Fruit fly (Drosophila melanogaster) whole organism, prepupa: Measurements from ENCODE around the gene CG16826.

Source experiments
- Blimp-1 ChIP-seq: fragments of 200-800 bp; sonication (Bioruptor generic); optimal IDR thresholded peaks from 3 replicates; lab custom pipeline; 2017; ENCODE audit warnings: missing biosample characterization, missing genetic modification characterization, mild to moderate bottlenecking, moderate library complexity, missing genetic modification reagents
- CG10631 ChIP-seq: fragments of 200-800 bp; sonication (Bioruptor generic); optimal IDR thresholded peaks from 2 replicates; lab custom pipeline; 2016; ENCODE audit warnings: missing biosample characterization, missing genetic modification characterization
- CG10669 ChIP-seq: fragments of 200-800 bp; sonication (Bioruptor generic); optimal IDR thresholded peaks from 3 replicates; lab custom pipeline; 2018; ENCODE audit warnings: missing biosample characterization, mild to moderate bottlenecking, missing genetic modification characterization, moderate library complexity
- CG11762 ChIP-seq: fragments of 200-800 bp; sonication (Bioruptor generic); optimal IDR thresholded peaks from 3 replicates; lab custom pipeline; 2016; ENCODE audit warnings: missing biosample characterization, missing genetic modification characterization; ENCODE audit not compliant: insufficient read depth
- CG11902 ChIP-seq: fragments of 200-800 bp; sonication (Bioruptor generic); optimal IDR thresholded peaks from 3 replicates; lab custom pipeline; 2016; ENCODE audit warnings: missing biosample characterization, missing genetic modification characterization
- CG15336 ChIP-seq: fragments of 200-800 bp; sonication (Bioruptor generic); IDR thresholded peaks from 2 replicates; pipeline ENCODE4 v1.3.6; 2022; ENCODE audit warnings: missing biosample characterization, missing genetic modification characterization
- CG1621 ChIP-seq: fragments of 200-800 bp; sonication (Bioruptor generic); optimal IDR thresholded peaks from 3 replicates; lab custom pipeline; 2018; ENCODE audit warnings: missing biosample characterization, mild to moderate bottlenecking, missing genetic modification characterization
- CG16779 ChIP-seq: fragments of 200-800 bp; sonication (Bioruptor generic); optimal IDR thresholded peaks from 3 replicates; lab custom pipeline; 2017; ENCODE audit warnings: missing biosample characterization, mild to moderate bottlenecking, missing genetic modification characterization
- CG3032 ChIP-seq: fragments of 200-800 bp; optimal IDR thresholded peaks from 2 replicates; lab custom pipeline; 2019; ENCODE audit warnings: missing biosample characterization, mild to moderate bottlenecking, missing genetic modification characterization, moderate library complexity
- CG32006 ChIP-seq: fragments of 200-800 bp; sonication (Bioruptor generic); optimal IDR thresholded peaks from 3 replicates; lab custom pipeline; 2017; ENCODE audit warnings: missing biosample characterization, mild to moderate bottlenecking, missing genetic modification characterization
- CG34406 ChIP-seq: fragments of 200-800 bp; sonication (Bioruptor generic); optimal IDR thresholded peaks from 3 replicates; lab custom pipeline; 2016; ENCODE audit warnings: missing biosample characterization, missing genetic modification characterization
- CG3919 ChIP-seq: fragments of 200-800 bp; sonication (Bioruptor generic); optimal IDR thresholded peaks from 3 replicates; lab custom pipeline; 2016; ENCODE audit warnings: missing biosample characterization, missing genetic modification characterization
- CG6163 ChIP-seq: fragments of 200-800 bp; sonication (Bioruptor generic); IDR thresholded peaks from 3 replicates; pipeline ENCODE4 v1.3.6; 2022; ENCODE audit warnings: missing biosample characterization, missing genetic modification characterization
- CG6792 ChIP-seq: fragments of 200-800 bp; sonication (Bioruptor generic); optimal IDR thresholded peaks from 3 replicates; lab custom pipeline; 2016; ENCODE audit warnings: missing biosample characterization, missing genetic modification characterization
- CG6808 ChIP-seq: fragments of 200-800 bp; sonication (Bioruptor generic); optimal IDR thresholded peaks from 3 replicates; lab custom pipeline; 2017; ENCODE audit warnings: missing biosample characterization, missing genetic modification characterization, mild to moderate bottlenecking, moderate library complexity, missing genetic modification reagents
- CG6854 ChIP-seq: fragments of 200-800 bp; sonication (Bioruptor generic); optimal IDR thresholded peaks from 2 replicates; lab custom pipeline; 2017; ENCODE audit warnings: missing biosample characterization, mild to moderate bottlenecking, missing genetic modification characterization
- CG7368 ChIP-seq: fragments of 200-800 bp; sonication (Bioruptor generic); optimal IDR thresholded peaks from 3 replicates; lab custom pipeline; 2016; ENCODE audit warnings: missing biosample characterization, missing genetic modification characterization
- CG8119 ChIP-seq: fragments of 200-800 bp; sonication (Bioruptor generic); IDR thresholded peaks from 3 replicates; pipeline ENCODE4 v1.3.6; 2022; ENCODE audit warnings: missing biosample characterization, missing genetic modification characterization
- CG9139 ChIP-seq: fragments of 200-800 bp; sonication (Bioruptor generic); optimal IDR thresholded peaks from 3 replicates; lab custom pipeline; 2017; ENCODE audit warnings: missing biosample characterization, mild to moderate bottlenecking, missing genetic modification characterization
- Eip75B ChIP-seq: fragments of 200-800 bp; sonication (Bioruptor generic); optimal IDR thresholded peaks from 3 replicates; lab custom pipeline; 2016; ENCODE audit warnings: missing biosample characterization, missing genetic modification characterization
- Eip78C ChIP-seq: fragments of 200-800 bp; sonication (Bioruptor generic); peaks from one replicate; lab custom pipeline; 2016; ENCODE audit warnings: missing biosample characterization, missing genetic modification characterization
- Eip93F ChIP-seq: fragments of 200-800 bp; sonication (Bioruptor generic); optimal IDR thresholded peaks from 2 replicates; lab custom pipeline; 2016; ENCODE audit warnings: missing biosample characterization, mild to moderate bottlenecking, missing genetic modification characterization
- Ets21C ChIP-seq: fragments of 200-800 bp; sonication (Bioruptor generic); optimal IDR thresholded peaks from 3 replicates; lab custom pipeline; 2016; ENCODE audit warnings: missing biosample characterization, missing genetic modification characterization
- Ets96B ChIP-seq: fragments of 200-800 bp; optimal IDR thresholded peaks from 2 replicates; lab custom pipeline; 2019; ENCODE audit warnings: missing biosample characterization, mild to moderate bottlenecking, missing genetic modification characterization, moderate library complexity
- Hr38 ChIP-seq: sonication (Bioruptor generic); optimal IDR thresholded peaks from 2 replicates; lab custom pipeline; 2016; ENCODE audit warnings: missing biosample characterization, missing genetic modification characterization
- Hr39 ChIP-seq: fragments of 200-800 bp; sonication (Bioruptor generic); optimal IDR thresholded peaks from 2 replicates; lab custom pipeline; 2016; ENCODE audit warnings: missing biosample characterization, missing genetic modification characterization
- Hr4 ChIP-seq: fragments of 200-800 bp; sonication (Bioruptor generic); optimal IDR thresholded peaks from 3 replicates; lab custom pipeline; 2016; ENCODE audit warnings: missing biosample characterization, missing genetic modification characterization
- Lpt ChIP-seq: fragments of 200-800 bp; sonication (Bioruptor generic); optimal IDR thresholded peaks from 3 replicates; lab custom pipeline; 2016; ENCODE audit warnings: missing biosample characterization, missing genetic modification characterization
- Met ChIP-seq: fragments of 200-800 bp; sonication (Bioruptor generic); optimal IDR thresholded peaks from 3 replicates; lab custom pipeline; 2016; ENCODE audit warnings: missing biosample characterization, missing genetic modification characterization
- OdsH ChIP-seq: fragments of 200-800 bp; sonication (Bioruptor generic); optimal IDR thresholded peaks from 3 replicates; lab custom pipeline; 2016; ENCODE audit warnings: missing biosample characterization, missing genetic modification characterization
- Smox ChIP-seq: fragments of 200-800 bp; sonication (Bioruptor generic); optimal IDR thresholded peaks from 3 replicates; lab custom pipeline; 2016; ENCODE audit warnings: missing biosample characterization, missing genetic modification characterization
- Sox102F ChIP-seq: fragments of 200-800 bp; sonication (Bioruptor generic); optimal IDR thresholded peaks from 2 replicates; lab custom pipeline; 2016; ENCODE audit warnings: missing biosample characterization, mild to moderate bottlenecking, missing genetic modification characterization
- Sox15 ChIP-seq: fragments of 200-800 bp; sonication (Bioruptor generic); optimal IDR thresholded peaks from 3 replicates; lab custom pipeline; 2016; ENCODE audit warnings: missing biosample characterization, missing genetic modification characterization
- achi ChIP-seq: fragments of 200-800 bp; sonication (Bioruptor generic); optimal IDR thresholded peaks from 3 replicates; lab custom pipeline; 2016; ENCODE audit warnings: missing biosample characterization, missing genetic modification characterization
- cyc ChIP-seq: fragments of 200-800 bp; sonication (Bioruptor generic); optimal IDR thresholded peaks from 3 replicates; lab custom pipeline; 2016; ENCODE audit warnings: missing biosample characterization, missing genetic modification characterization
- dac ChIP-seq: fragments of 200-800 bp; sonication (Bioruptor generic); optimal IDR thresholded peaks from 2 replicates; lab custom pipeline; 2017; ENCODE audit warnings: missing biosample characterization, mild to moderate bottlenecking, missing genetic modification characterization
- eg ChIP-seq: fragments of 200-800 bp; sonication (Bioruptor generic); IDR thresholded peaks from 3 replicates; pipeline ENCODE4 v1.3.6; 2022; ENCODE audit warnings: missing biosample characterization, missing genetic modification characterization
- esn ChIP-seq: fragments of 200-800 bp; sonication (Bioruptor generic); optimal IDR thresholded peaks from 2 replicates; lab custom pipeline; 2016; ENCODE audit warnings: missing biosample characterization, mild to moderate bottlenecking, missing genetic modification characterization, moderate library complexity
- fd59A ChIP-seq: fragments of 200-800 bp; sonication (Bioruptor generic); optimal IDR thresholded peaks from 2 replicates; lab custom pipeline; 2017; ENCODE audit warnings: missing biosample characterization, mild to moderate bottlenecking, missing genetic modification characterization, missing genetic modification reagents
- fd85E ChIP-seq: fragments of 200-800 bp; sonication (Bioruptor generic); optimal IDR thresholded peaks from 3 replicates; lab custom pipeline; 2016; ENCODE audit warnings: missing biosample characterization, missing genetic modification characterization
- fkh ChIP-seq: fragments of 200-800 bp; sonication (Bioruptor generic); optimal IDR thresholded peaks from 3 replicates; lab custom pipeline; 2017; ENCODE audit warnings: missing biosample characterization, mild to moderate bottlenecking, missing genetic modification characterization, moderate library complexity
- lz ChIP-seq: fragments of 200-800 bp; sonication (Bioruptor generic); optimal IDR thresholded peaks from 3 replicates; lab custom pipeline; 2016; ENCODE audit warnings: missing biosample characterization, missing genetic modification characterization
- net ChIP-seq: fragments of 200-800 bp; sonication (Bioruptor generic); optimal IDR thresholded peaks from 3 replicates; lab custom pipeline; 2016; ENCODE audit warnings: missing biosample characterization, missing genetic modification characterization
- pdm3 ChIP-seq: fragments of 200-800 bp; sonication (Bioruptor generic); optimal IDR thresholded peaks from 3 replicates; lab custom pipeline; 2016; ENCODE audit warnings: missing biosample characterization, missing genetic modification characterization
- salr ChIP-seq, 2 experiments: fragments of 200-800 bp; sonication (Bioruptor generic); optimal IDR thresholded peaks; 3 replicates each; lab custom pipeline; 2016 to 2018; ENCODE audit warnings: missing biosample characterization in 2 of 2, missing genetic modification characterization in 2 of 2, mild to moderate bottlenecking in 1 of 2
- spab ChIP-seq: fragments of 200-800 bp; sonication (Bioruptor generic); optimal IDR thresholded peaks from 2 replicates; lab custom pipeline; 2017; ENCODE audit warnings: missing biosample characterization, mild to moderate bottlenecking, missing genetic modification characterization, missing genetic modification reagents
- ss ChIP-seq, 2 experiments: fragments of 200-800 bp; sonication (Bioruptor generic); optimal IDR thresholded peaks; 2 replicates in 1 of 2; 3 replicates in 1 of 2; lab custom pipeline; 2017 to 2018; ENCODE audit warnings: mild to moderate bottlenecking in 2 of 2, missing biosample characterization in 2 of 2, missing genetic modification characterization in 2 of 2, moderate library complexity in 1 of 2
- svp ChIP-seq: fragments of 200-800 bp; sonication (Bioruptor generic); peaks from one replicate; lab custom pipeline; 2016; ENCODE audit warnings: missing biosample characterization, missing genetic modification characterization
- vri ChIP-seq: fragments of 200-800 bp; sonication (Bioruptor generic); optimal IDR thresholded peaks from 3 replicates; lab custom pipeline; 2016; ENCODE audit warnings: missing biosample characterization, mild to moderate bottlenecking, missing genetic modification characterization

The CG16826 gene

DNA sequence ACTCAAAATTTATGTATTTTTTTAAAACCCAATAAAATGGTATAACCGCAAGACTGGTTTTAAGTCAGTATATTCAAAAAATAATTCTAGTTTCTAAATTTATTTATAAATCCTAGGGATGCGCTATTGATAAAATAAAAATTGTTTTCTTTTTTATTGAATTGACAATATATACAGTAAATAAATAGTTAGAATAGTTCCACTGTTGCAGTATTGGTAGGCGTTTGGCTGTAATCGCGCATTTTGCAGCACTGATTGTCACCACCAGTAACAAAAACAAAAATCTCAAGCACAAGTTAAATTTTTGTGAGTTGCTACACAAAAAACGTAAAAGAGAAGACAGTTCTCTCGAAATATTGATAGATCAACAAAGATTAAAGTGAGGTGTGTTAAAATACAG, 21.4 kb downstream of the CG16826 start, which contains the start of gene CG31855 (continued):
- peak; percentile 71 for TF ChIP-seq CG10631 (GFP tag; lab: Kevin White, UChicago)
- peak; percentile 44 for TF ChIP-seq CG1621 (tag; lab: Kevin White, UChicago)
- TF ChIP-seq Sox15 (GFP tag; lab: Kevin White, UChicago), result peak; percentile 38
- peak in 1 of 2 experiments; percentile 77 for TF ChIP-seq ss (GFP tag; optimal IDR thresholded peaks at IDR 0.05; lab: Kevin White, UChicago)
- TF ChIP-seq CG8119 (GFP tag; lab: Robert Waterston, UW), result peak; percentile 66
- peak; percentile 83 for TF ChIP-seq Smox
- TF ChIP-seq Eip93F (GFP tag; lab: Kevin White, UChicago), result peak; percentile 58
- TF ChIP-seq CG6163 (GFP tag; lab: Robert Waterston, UW), result peak; percentile 62; the same call in 2 of the 3 replicates
- TF ChIP-seq lz (GFP tag; lab: Kevin White, UChicago), result peak; percentile 80
- peak; percentile 50 for TF ChIP-seq spab
- TF ChIP-seq CG7368, result peak; percentile 73
- peak; percentile 87 for TF ChIP-seq Met

DNA sequence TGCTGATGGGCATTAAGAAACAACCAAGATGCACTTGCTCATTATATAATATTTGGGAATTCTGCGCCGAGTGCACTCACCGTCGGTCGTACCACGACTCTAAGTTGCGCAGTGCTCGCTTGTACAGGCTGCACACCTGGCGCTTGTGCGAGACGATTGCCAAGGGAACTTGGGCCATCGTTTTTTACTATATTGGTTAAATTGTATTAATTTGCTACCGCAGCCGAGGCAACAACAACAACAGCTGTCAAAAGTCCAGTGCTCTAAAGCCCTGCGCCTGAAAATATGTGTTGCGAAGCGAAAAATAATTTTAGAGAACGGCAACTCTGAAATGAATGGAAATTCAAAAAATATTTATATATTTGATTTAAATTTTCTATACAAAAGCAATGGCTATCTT, 23.2 kb downstream of the CG16826 start, which contains the start of gene ND-B22:
TSS of gene ND-B22 (minus strand) at position 349 of the 400 bp plus-strand sequence.
- TF ChIP-seq ss (GFP tag; optimal IDR thresholded peaks at IDR 0.05; lab: Kevin White, UChicago), result peak in 1 of 2 experiments; percentile 9
- no peak for TF ChIP-seq CG10669 (GFP tag; lab: Kevin White, UChicago)
- peak; percentile 25 for TF ChIP-seq Eip75B
- peak; percentile 18 for TF ChIP-seq CG3919
- TF ChIP-seq Hr39 (GFP tag; lab: Kevin White, UChicago), result peak; percentile 18
- TF ChIP-seq Eip78C (GFP tag; lab: Kevin White, UChicago), result peak; percentile 79
- TF ChIP-seq Ets21C (GFP tag; lab: Kevin White, UChicago), result peak; percentile 15
- no peak for TF ChIP-seq CG6808
- TF ChIP-seq CG8119 (GFP tag; lab: Robert Waterston, UW), result no peak
- no peak for TF ChIP-seq CG15336
- peak; percentile 35 for TF ChIP-seq lz (GFP tag; lab: Kevin White, UChicago)
- TF ChIP-seq Hr38, result no peak
- TF ChIP-seq achi (GFP tag; lab: Kevin White, UChicago), result peak; percentile 99
- TF ChIP-seq eg, result no peak
- no peak for TF ChIP-seq salr (GFP tag; optimal IDR thresholded peaks at IDR 0.05; lab: Kevin White, UChicago)
- TF ChIP-seq Hr4 (GFP tag; lab: Kevin White, UChicago), result peak; percentile 0
- TF ChIP-seq Smox, result peak; percentile 24
- TF ChIP-seq CG6163 (GFP tag; lab: Robert Waterston, UW), result no peak
- TF ChIP-seq Ets96B, result no peak
- TF ChIP-seq vri (GFP tag; lab: Kevin White, UChicago), result peak; percentile 75
- TF ChIP-seq dac (GFP tag; lab: Kevin White, UChicago), result no peak
- peak; percentile 12 for TF ChIP-seq CG10631 (GFP tag; lab: Kevin White, UChicago)
- TF ChIP-seq Blimp-1, result no peak
- TF ChIP-seq CG6792, result no peak
- TF ChIP-seq svp (GFP tag; lab: Kevin White, UChicago), result peak; percentile 44
- no peak for TF ChIP-seq CG16779 (tag; lab: Kevin White, UChicago)
- TF ChIP-seq Sox15 (GFP tag; lab: Kevin White, UChicago), result no peak
- no peak for TF ChIP-seq CG6854 (GFP tag; lab: Kevin White, UChicago)
- no peak for TF ChIP-seq CG9139 (GFP tag; lab: Kevin White, UChicago)
- TF ChIP-seq fkh, result no peak
- TF ChIP-seq CG11902 (GFP tag; lab: Kevin White, UChicago), result no peak
- peak; percentile 19 for TF ChIP-seq Sox102F (GFP tag; lab: Kevin White, UChicago)
- TF ChIP-seq CG34406 (GFP tag; lab: Kevin White, UChicago), result no peak
- no peak for TF ChIP-seq CG11762 (GFP tag; lab: Kevin White, UChicago)
- no peak for TF ChIP-seq fd59A
- TF ChIP-seq CG3032 (tag; lab: Kevin White, UChicago), result peak; percentile 25
- no peak for TF ChIP-seq Lpt (GFP tag; lab: Kevin White, UChicago)
- TF ChIP-seq fd85E, result no peak
- no peak for TF ChIP-seq net (GFP tag; lab: Kevin White, UChicago)
- no peak for TF ChIP-seq spab
- peak; percentile 58 for TF ChIP-seq esn (GFP tag; lab: Kevin White, UChicago)
- TF ChIP-seq pdm3 (GFP tag; lab: Kevin White, UChicago), result peak; percentile 31
- TF ChIP-seq cyc, result peak; percentile 49
- no peak for TF ChIP-seq CG32006 (GFP tag; lab: Kevin White, UChicago)
- peak; percentile 27 for TF ChIP-seq OdsH
